Fruit fly (Drosophila melanogaster): ENCODE measurements around the gene Trs20.

DNA sequence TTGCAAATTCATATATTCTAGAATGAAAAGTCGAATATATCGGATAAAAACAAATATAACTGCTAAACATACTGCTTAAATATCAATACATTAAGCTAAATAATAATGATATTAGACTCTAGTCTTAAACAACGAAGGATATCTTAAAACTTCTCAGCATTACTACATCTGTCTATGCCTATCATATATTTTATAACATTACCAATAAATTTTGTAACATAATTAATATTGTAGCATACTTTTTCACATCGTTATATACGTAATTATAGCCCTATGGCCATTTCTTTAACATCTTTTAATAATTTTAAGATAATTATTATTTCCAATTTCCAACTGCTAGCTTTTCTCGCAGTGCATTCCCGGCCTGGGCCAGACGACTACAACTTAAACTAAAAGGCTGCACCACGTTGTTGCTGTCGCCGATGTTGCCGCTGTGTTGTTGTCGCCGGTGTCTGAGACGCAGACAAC lies 41.4 kb upstream of the Trs20 start:
- 0 out of 2 replicates have a peak, but pooled peaks have one; percentile 16 for TF ChIP-seq rn (GFP tag; IDR thresholded peaks at IDR 0.05)
- peak; percentile 74 for TF ChIP-seq CG14655 (GFP tag; optimal IDR thresholded peaks at IDR 0.05)
- TF ChIP-seq EcR (GFP tag; optimal IDR thresholded peaks at IDR 0.05), result no peak
- TF ChIP-seq CG9948 (tag; optimal IDR thresholded peaks at IDR 0.05), result peak; percentile 79
- TF ChIP-seq CG8301 (tag; optimal IDR thresholded peaks at IDR 0.05), result peak; percentile 41
- TF ChIP-seq CG4496 (GFP tag; IDR thresholded peaks at IDR 0.05), result no peak
- TF ChIP-seq gl (tag; optimal IDR thresholded peaks at IDR 0.05), result no peak
- TF ChIP-seq CG13204 (GFP tag; optimal IDR thresholded peaks at IDR 0.05), result peak; percentile 71

Data from whole organism, pupa.